Worm (Caenorhabditis elegans) whole organism, L1 larva: ENCODE measurements around the gene F08B4.8.
"Not testable (repeated sequence)": the region's sequence is repeated elsewhere in the genome, so short reads cannot be mapped to it uniquely, and the experiment has no call there.

ENCODE experiments used
- C34B4.2 ChIP-seq: sonication (generic microtip); optimal IDR thresholded peaks from 2 replicates; lab custom pipeline; 2017; ENCODE audit warnings: mild to moderate bottlenecking, missing genetic modification characterization, missing compliant biosample characterization
- ces-1 ChIP-seq: fragments of 150-350 bp; optimal IDR thresholded peaks from 2 replicates; lab custom pipeline; 2014; ENCODE audit warnings: missing biosample characterization, missing genetic modification reagents, missing genetic modification characterization
- elt-3 ChIP-seq, 6 experiments: fragments of 150-350 bp in 1 of 6; sonication (generic microtip); optimal IDR thresholded peaks; 2 replicates each; lab custom pipeline; 2017 to 2018; ENCODE audit warnings: missing biosample characterization in 6 of 6, missing genetic modification characterization in 6 of 6, inconsistent platforms in 1 of 6
- hlh-17 ChIP-seq: fragments of 200-800 bp; sonication (Bioruptor generic); optimal IDR thresholded peaks from 2 replicates; lab custom pipeline; 2018; ENCODE audit warnings: missing genetic modification characterization, mild to moderate bottlenecking, missing compliant biosample characterization, moderate library complexity, borderline replicate concordance
- jun-1 ChIP-seq: fragments of 150-350 bp; optimal IDR thresholded peaks from 2 replicates; lab custom pipeline; 2014; ENCODE audit warnings: missing biosample characterization, missing genetic modification reagents, missing genetic modification characterization
- lsy-2 ChIP-seq, 2 experiments: fragments of 150-350 bp; optimal IDR thresholded peaks; 2 replicates each; lab custom pipeline; 2014; ENCODE audit warnings: missing biosample characterization in 2 of 2, missing genetic modification characterization in 2 of 2
- mep-1 ChIP-seq: fragments of 150-350 bp; optimal IDR thresholded peaks from 2 replicates; lab custom pipeline; 2014; ENCODE audit warnings: missing biosample characterization, missing genetic modification characterization
- nhr-47 ChIP-seq: sonication (generic microtip); optimal IDR thresholded peaks from 2 replicates; lab custom pipeline; 2016; ENCODE audit warnings: mild to moderate bottlenecking, missing genetic modification characterization, moderate library complexity, missing compliant biosample characterization
- nhr-77 ChIP-seq: fragments of 150-350 bp; optimal IDR thresholded peaks from 2 replicates; lab custom pipeline; 2014; ENCODE audit warnings: missing biosample characterization, missing genetic modification characterization
- pqm-1 ChIP-seq: sonication (generic microtip); optimal IDR thresholded peaks from 3 replicates; lab custom pipeline; 2017; ENCODE audit warnings: missing biosample characterization, missing genetic modification characterization
- ztf-4 ChIP-seq: fragments of 150-350 bp; optimal IDR thresholded peaks from 2 replicates; lab custom pipeline; 2014; ENCODE audit warnings: missing biosample characterization, missing genetic modification characterization

DNA sequence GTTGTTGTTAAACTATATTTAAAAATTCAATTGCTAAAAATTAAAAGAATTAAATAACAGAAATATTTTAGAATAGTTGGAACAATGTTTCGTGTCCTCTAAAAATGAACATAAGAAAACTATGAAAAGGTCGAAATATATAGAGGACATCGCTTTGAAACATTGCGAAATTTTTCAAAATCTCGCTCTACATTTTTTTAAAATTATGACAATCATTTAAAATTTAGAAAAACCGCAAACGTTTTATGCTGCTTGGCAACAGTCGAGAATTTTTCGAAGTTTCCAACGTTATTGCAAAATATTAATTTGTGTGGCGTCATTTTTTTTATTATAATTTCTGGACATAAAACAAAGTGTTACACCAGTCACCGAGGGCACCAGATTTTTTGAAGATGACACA, 37.6 kb downstream of the F08B4.8 start, which contains the start of the genes parg-2 and ipla-5:
- TF ChIP-seq hlh-17 (GFP tag; lab: Kevin White, UChicago); nhr-47 (tag; lab: Kevin White, UChicago); jun-1 (tag; lab: Kevin White, UChicago); mep-1 (tag; lab: Kevin White, UChicago); ces-1; elt-3 (tag; optimal IDR thresholded peaks at IDR 0.05; lab: Kevin White, UChicago); ztf-4; pqm-1; lsy-2 (tag; optimal IDR thresholded peaks at IDR 0.05; lab: Kevin White, UChicago); C34B4.2 (tag; lab: Kevin White, UChicago); nhr-77 (tag; lab: Kevin White, UChicago): not testable (repeated sequence)
